Worm (Caenorhabditis elegans) whole organism, L2 larva: ENCODE data around the gene acr-12.

Source experiments
- ceh-82 ChIP-seq: fragments of 150-350 bp; optimal IDR thresholded peaks from 2 replicates; lab custom pipeline; 2014; ENCODE audit warnings: missing biosample characterization, missing genetic modification characterization
- egl-27 ChIP-seq: sonication (generic microtip); optimal IDR thresholded peaks from 3 replicates; lab custom pipeline; 2017; ENCODE audit warnings: missing biosample characterization, missing genetic modification reagents, missing genetic modification characterization
- fos-1 ChIP-seq: fragments of 150-350 bp; optimal IDR thresholded peaks from 2 replicates; lab custom pipeline; 2014; ENCODE audit warnings: missing biosample characterization, missing genetic modification characterization
- lsy-2 ChIP-seq, 2 experiments: fragments of 150-350 bp in 1 of 2; sonication (generic microtip) in 1 of 2; optimal IDR thresholded peaks; 2 replicates each; lab custom pipeline; 2014 to 2017; ENCODE audit warnings: missing biosample characterization in 2 of 2, missing genetic modification characterization in 2 of 2
- nhr-11 ChIP-seq: fragments of 150-350 bp; optimal IDR thresholded peaks from 2 replicates; lab custom pipeline; 2014; ENCODE audit warnings: missing biosample characterization, missing genetic modification characterization
- nhr-77 ChIP-seq: fragments of 150-350 bp; optimal IDR thresholded peaks from 2 replicates; lab custom pipeline; 2014; ENCODE audit warnings: missing biosample characterization, missing genetic modification characterization
- sma-9 ChIP-seq, 2 experiments: fragments of 150-350 bp in 1 of 2; sonication (generic microtip) in 1 of 2; optimal IDR thresholded peaks; 2 replicates each; lab custom pipeline; 2014 to 2016; ENCODE audit warnings: missing genetic modification characterization in 2 of 2, mild to moderate bottlenecking in 1 of 2, missing biosample characterization in 1 of 2, missing compliant biosample characterization in 1 of 2, missing genetic modification reagents in 1 of 2, moderate library complexity in 1 of 2
- unc-55 ChIP-seq: fragments of 150-350 bp; sonication (generic microtip); optimal IDR thresholded peaks from 3 replicates; lab custom pipeline; 2014; ENCODE audit warnings: missing biosample characterization, missing genetic modification reagents, missing genetic modification characterization
- ztf-11 ChIP-seq: sonication (generic microtip); optimal IDR thresholded peaks from 2 replicates; lab custom pipeline; 2017; ENCODE audit warnings: missing biosample characterization, missing genetic modification characterization

- no peak for TF ChIP-seq nhr-11 (tag; lab: Kevin White, UChicago)
- TF ChIP-seq ceh-82 (tag; lab: Kevin White, UChicago), result no peak
- TF ChIP-seq sma-9 (GFP tag; optimal IDR thresholded peaks at IDR 0.05; lab: Kevin White, UChicago), result no peak
- TF ChIP-seq sma-9 (tag; optimal IDR thresholded peaks at IDR 0.05; lab: Kevin White, UChicago), result no peak
- no peak for TF ChIP-seq fos-1 (tag; lab: Kevin White, UChicago)
- no peak for TF ChIP-seq nhr-77 (tag; lab: Kevin White, UChicago)
- no peak for TF ChIP-seq unc-55
- peak in 1 of 2 experiments; percentile 6 for TF ChIP-seq lsy-2 (tag; optimal IDR thresholded peaks at IDR 0.05; lab: Kevin White, UChicago)
- TF ChIP-seq ztf-11 (tag; lab: Kevin White, UChicago), result no peak
- TF ChIP-seq egl-27 (tag; lab: Kevin White, UChicago), result no peak
Observed at ce11 chrX:13499923-13500322, 32.7 kb upstream of the acr-12 start.
